Worm (Caenorhabditis elegans): ENCODE measurements around the gene M01F1.4.

The M01F1.4 gene

ce11 chrIII:3504239-3504638 is 5.6 kb downstream of the M01F1.4 start:
- TF ChIP-seq lsy-12 (tag; optimal IDR thresholded peaks at IDR 0.05) (no peak), sea-2 (GFP tag; optimal IDR thresholded peaks at IDR 0.05) (no peak), daf-12 (tag; optimal IDR thresholded peaks at IDR 0.05) (no peak), snpc-4 (tag; optimal IDR thresholded peaks at IDR 0.05) (no peak), ztf-11 (tag; optimal IDR thresholded peaks at IDR 0.05) (no peak), mdl-1 (tag; optimal IDR thresholded peaks at IDR 0.05) (no peak), nhr-28 (tag; optimal IDR thresholded peaks at IDR 0.05) (no peak), lin-39 (tag; optimal IDR thresholded peaks at IDR 0.05) (no peak), nhr-11 (tag; optimal IDR thresholded peaks at IDR 0.05) (no peak), fos-1 (tag; optimal IDR thresholded peaks at IDR 0.05) (no peak), pqm-1 (tag; optimal IDR thresholded peaks at IDR 0.05) (no peak), jun-1 (tag; optimal IDR thresholded peaks at IDR 0.05) (no peak), ceh-28 (tag; optimal IDR thresholded peaks at IDR 0.05) (no peak), ceh-16 (tag; optimal IDR thresholded peaks at IDR 0.05) (no peak), egl-5 (tag; optimal IDR thresholded peaks at IDR 0.05) (no peak), aly-2 (tag; optimal IDR thresholded peaks at IDR 0.05) (no peak), R02D3.7 (tag; optimal IDR thresholded peaks at IDR 0.05) (no peak), mml-1 (tag; optimal IDR thresholded peaks at IDR 0.05) (no peak)

- TF ChIP-seq lsy-12 (tag; optimal IDR thresholded peaks at IDR 0.05) (no peak), nhr-23 (tag; optimal IDR thresholded peaks at IDR 0.05) (no peak), ama-1 (optimal IDR thresholded peaks at IDR 0.05) (no peak), ztf-4 (tag; optimal IDR thresholded peaks at IDR 0.05) (no peak), pqm-1 (tag; optimal IDR thresholded peaks at IDR 0.05) (no peak), aly-2 (tag; optimal IDR thresholded peaks at IDR 0.05) (no peak), skn-1 (tag; optimal IDR thresholded peaks at IDR 0.05) (no peak), nfya-1 (tag; optimal IDR thresholded peaks at IDR 0.05; ENCODE audit: insufficient read depth) (no peak), nhr-67 (tag; optimal IDR thresholded peaks at IDR 0.05) (no peak), eor-1 (tag; optimal IDR thresholded peaks at IDR 0.05) (no peak), lin-39 (tag; optimal IDR thresholded peaks at IDR 0.05) (no peak), fos-1 (tag; optimal IDR thresholded peaks at IDR 0.05) (no peak), nhr-77 (tag; optimal IDR thresholded peaks at IDR 0.05) (no peak), sea-2 (GFP tag; optimal IDR thresholded peaks at IDR 0.05) (no peak), nhr-76 (tag; optimal IDR thresholded peaks at IDR 0.05) (no peak), nhr-25 (tag; optimal IDR thresholded peaks at IDR 0.05) (no peak), nhr-43 (tag; optimal IDR thresholded peaks at IDR 0.05; ENCODE audit: poor library complexity, severe bottlenecking) (no peak), nhr-237 (tag; optimal IDR thresholded peaks at IDR 0.05) (no peak), nhr-28 (tag; optimal IDR thresholded peaks at IDR 0.05) (no peak), lin-15B (tag; optimal IDR thresholded peaks at IDR 0.05) (no peak)
Measured at ce11 chrIII:3503286-3503685, 6.5 kb downstream of the M01F1.4 start, which contains the start of gene rpl-16. Gene rpl-16, minus strand, starts transcription at chrIII:3503604.

ce11 chrIII:3502215-3502838 is 7.5 kb downstream of the M01F1.4 start, which contains the start of gene M01F1.8:
Gene M01F1.8, minus strand, starts transcription at chrIII:3502549.
- TF ChIP-seq ztf-11 (tag; optimal IDR thresholded peaks at IDR 0.05) (no peak), nhr-77 (tag; optimal IDR thresholded peaks at IDR 0.05) (peak; percentile 18), lsy-12 (tag; optimal IDR thresholded peaks at IDR 0.05) (no peak)

ce11 chrIII:3499850-3500249 is 10.0 kb downstream of the M01F1.4 start:
- TF ChIP-seq jun-1 (tag; optimal IDR thresholded peaks at IDR 0.05) = peak; percentile 3
- no peak for TF ChIP-seq nhr-77 (tag; optimal IDR thresholded peaks at IDR 0.05)

ce11 chrIII:3498957-3499356 is 10.9 kb downstream of the M01F1.4 start, which contains the start of gene M01F1.9:
Gene M01F1.9, minus strand, starts transcription at chrIII:3499057.
- no peak for TF ChIP-seq nhr-76 (tag; optimal IDR thresholded peaks at IDR 0.05)
- TF ChIP-seq nhr-23 (tag; optimal IDR thresholded peaks at IDR 0.05) = no peak
- TF ChIP-seq pha-4 (tag; optimal IDR thresholded peaks at IDR 0.05) = no peak
- no peak for TF ChIP-seq nhr-77 (tag; optimal IDR thresholded peaks at IDR 0.05)
- no peak for TF ChIP-seq mml-1 (tag; optimal IDR thresholded peaks at IDR 0.05)
- TF ChIP-seq tbx-2 (tag; optimal IDR thresholded peaks at IDR 0.05) = no peak
- no peak for TF ChIP-seq unc-39 (tag; optimal IDR thresholded peaks at IDR 0.05)
- no peak for TF ChIP-seq snpc-4 (tag; optimal IDR thresholded peaks at IDR 0.05)
- TF ChIP-seq skn-1 (tag; optimal IDR thresholded peaks at IDR 0.05) = no peak
- TF ChIP-seq nhr-67 (tag; optimal IDR thresholded peaks at IDR 0.05) = no peak
- TF ChIP-seq ztf-4 (tag; optimal IDR thresholded peaks at IDR 0.05) = no peak
- TF ChIP-seq ZK546.5 (tag; optimal IDR thresholded peaks at IDR 0.05) = no peak

Data from whole organism, L3 larva.